Worm (Caenorhabditis elegans) whole organism, early embryonic: ENCODE measurements around the gene C34B4.2.

Source experiments
- aly-1 ChIP-seq: sonication (generic microtip); optimal IDR thresholded peaks from 2 replicates; lab custom pipeline; 2016; ENCODE audit warnings: missing genetic modification characterization, missing compliant biosample characterization
- ama-1 ChIP-seq: fragments of 150-350 bp; optimal IDR thresholded peaks from 2 replicates; lab custom pipeline; 2014
- ceh-13 ChIP-seq: fragments of 200-800 bp; sonication (Bioruptor generic); optimal IDR thresholded peaks from 2 replicates; lab custom pipeline; 2018; ENCODE audit warnings: mild to moderate bottlenecking, missing genetic modification characterization, missing compliant biosample characterization
- hmbx-1 ChIP-seq: sonication (generic microtip); optimal IDR thresholded peaks from 2 replicates; lab custom pipeline; 2016; ENCODE audit warnings: mild to moderate bottlenecking, missing genetic modification characterization, missing compliant biosample characterization
- hmg-4 ChIP-seq: fragments of 200-800 bp; sonication (Bioruptor generic); optimal IDR thresholded peaks from 2 replicates; lab custom pipeline; 2018; ENCODE audit warnings: mild to moderate bottlenecking, missing genetic modification characterization, missing compliant biosample characterization
- pes-1 ChIP-seq: fragments of 200-800 bp; sonication (Bioruptor generic); IDR thresholded peaks from 2 replicates; pipeline ENCODE4 v1.3.6; 2022; ENCODE audit warnings: missing genetic modification reagents, missing genetic modification characterization, missing compliant biosample characterization
- scrt-1 ChIP-seq: fragments of 200-800 bp; sonication (Bioruptor generic); IDR thresholded peaks from 2 replicates; pipeline ENCODE4 v1.3.6; 2022; ENCODE audit warnings: missing genetic modification characterization, missing compliant biosample characterization
- tbx-37 ChIP-seq: fragments of 200-800 bp; sonication (Bioruptor generic); conservative IDR thresholded peaks from 2 replicates; pipeline ENCODE4 v1.3.6; 2022; ENCODE audit warnings: missing genetic modification reagents, missing genetic modification characterization, missing compliant biosample characterization
- tra-4 ChIP-seq: sonication (generic microtip); optimal IDR thresholded peaks from 2 replicates; lab custom pipeline; 2017; ENCODE audit warnings: missing genetic modification characterization, missing compliant biosample characterization

DNA sequence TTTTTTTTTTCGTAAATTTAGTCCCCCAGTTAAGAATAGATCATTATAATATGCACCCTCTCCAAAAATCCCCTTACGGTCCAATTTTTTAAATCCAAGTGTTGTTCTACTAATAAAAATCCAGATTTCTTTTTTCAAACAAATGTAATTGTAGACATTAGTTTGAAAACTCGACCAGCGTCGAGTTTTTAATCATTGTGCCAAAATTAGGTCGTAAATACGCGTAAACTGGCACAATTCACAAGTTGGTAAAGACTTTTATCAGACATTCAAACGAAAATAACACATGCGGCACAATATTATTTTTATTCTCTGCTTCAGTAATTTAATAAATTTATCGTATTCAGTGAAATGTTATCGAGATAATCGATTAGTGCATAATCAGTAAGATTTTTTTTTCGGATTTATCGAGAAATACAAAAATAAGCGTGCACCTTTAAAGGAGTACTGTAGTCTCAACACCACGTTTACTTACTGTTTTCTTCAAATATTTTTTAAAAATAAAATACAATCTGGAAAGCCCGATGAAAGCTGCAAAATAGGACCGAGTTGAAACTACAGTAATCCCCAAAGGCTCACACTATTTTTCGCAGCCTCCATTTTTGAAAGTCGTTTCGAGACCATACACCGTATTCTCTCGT is 7.4 kb downstream of the C34B4.2 start, which contains the start of gene C34B4.4:
- TF ChIP-seq pes-1 (GFP tag; lab: Robert Waterston, UW) (no peak), ceh-13 (GFP tag; lab: Kevin White, UChicago) (no peak), scrt-1 (no peak), hmbx-1 (tag; lab: Kevin White, UChicago) (no peak), tra-4 (tag; lab: Kevin White, UChicago) (no peak), ama-1 (lab: Kevin White, UChicago) (no peak), aly-1 (tag; lab: Kevin White, UChicago) (no peak), hmg-4 (no peak), tbx-37 (GFP tag; lab: Robert Waterston, UW) (no peak)
